Fruit fly (Drosophila melanogaster): ENCODE data around the gene Nulp1.

Nulp1 gene

DNA sequence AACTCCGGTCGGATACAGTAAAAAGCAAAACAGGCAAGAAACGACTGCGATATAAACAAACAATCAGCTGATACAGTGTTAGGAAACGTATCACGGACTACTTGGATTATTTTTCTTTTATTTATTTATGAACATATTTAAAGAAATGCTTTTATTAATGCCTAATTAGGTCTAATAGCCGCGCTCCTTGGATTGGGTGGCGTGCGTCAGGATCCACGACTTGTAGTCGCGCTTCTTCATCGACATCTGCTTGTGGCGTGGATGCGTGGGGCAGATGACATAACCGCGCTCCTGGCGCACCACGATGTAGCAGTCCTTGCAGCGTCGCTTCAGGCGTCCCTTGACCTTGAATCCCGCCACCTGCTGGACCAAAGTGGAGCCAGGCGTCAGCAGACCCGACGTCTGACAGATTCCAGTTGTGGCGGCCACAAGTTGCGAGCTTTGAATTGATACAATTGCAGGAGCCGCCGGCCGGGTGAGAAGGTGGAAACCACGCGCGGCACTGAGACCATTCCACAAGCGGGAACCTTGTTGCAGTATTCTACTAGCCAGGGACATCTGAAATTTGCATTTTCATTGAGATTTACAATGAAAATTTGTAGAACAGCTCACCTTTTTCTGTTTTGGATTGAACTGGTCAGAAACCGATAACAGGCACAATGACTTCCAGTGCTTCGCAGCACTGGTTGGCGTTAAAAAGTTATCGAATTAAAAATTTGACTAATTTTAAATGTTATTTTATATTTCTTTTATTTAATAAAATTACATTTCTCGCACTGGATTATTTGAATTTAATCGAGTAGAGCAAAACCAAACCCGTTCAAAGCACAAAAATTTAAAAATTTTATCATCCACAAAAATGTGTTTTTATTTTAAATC lies 14.6 kb downstream of the Nulp1 start, which contains the start of the genes CG7550 and mRpL36:
Gene CG7550 (minus strand): TSS at position 51 of the 879 bp plus-strand sequence.
Gene mRpL36 (minus strand): TSS at position 652 of the 879 bp plus-strand sequence.
- no peak for TF ChIP-seq CG17801 (GFP tag; optimal IDR thresholded peaks at IDR 0.05; ENCODE audit: partially characterized antibody)

DNA sequence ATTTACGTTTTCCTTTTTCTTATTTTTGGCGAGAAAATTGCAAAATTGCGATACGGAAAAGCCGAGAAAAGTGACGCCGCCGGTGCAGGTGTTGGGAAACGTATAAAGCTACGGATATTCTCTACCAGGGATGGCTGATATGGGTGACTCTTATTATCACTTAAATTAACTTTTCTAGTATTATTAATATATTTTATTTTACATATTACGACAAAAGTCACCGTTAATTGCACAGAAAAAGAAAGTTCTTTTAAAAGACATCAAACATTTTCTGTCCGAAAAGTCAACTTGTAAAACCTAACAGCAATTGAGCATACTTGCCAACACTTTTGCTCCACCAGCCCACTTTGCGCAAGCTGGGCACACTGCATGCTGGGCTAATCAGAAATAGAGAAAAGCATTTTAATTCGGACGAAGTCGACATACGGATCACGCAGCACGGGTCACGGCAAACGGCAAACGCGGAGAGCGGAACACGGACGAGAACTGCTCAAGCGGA lies 17.6 kb downstream of the Nulp1 start, which contains the start of the genes Cds and Uba2:
Gene Cds (plus strand): TSS at position 51 of the 499 bp plus-strand sequence.
Gene Uba2 (minus strand): TSS at position 107 of the 499 bp plus-strand sequence.
- peak; percentile 96 for TF ChIP-seq CG17801 (GFP tag; optimal IDR thresholded peaks at IDR 0.05; ENCODE audit: partially characterized antibody)

DNA sequence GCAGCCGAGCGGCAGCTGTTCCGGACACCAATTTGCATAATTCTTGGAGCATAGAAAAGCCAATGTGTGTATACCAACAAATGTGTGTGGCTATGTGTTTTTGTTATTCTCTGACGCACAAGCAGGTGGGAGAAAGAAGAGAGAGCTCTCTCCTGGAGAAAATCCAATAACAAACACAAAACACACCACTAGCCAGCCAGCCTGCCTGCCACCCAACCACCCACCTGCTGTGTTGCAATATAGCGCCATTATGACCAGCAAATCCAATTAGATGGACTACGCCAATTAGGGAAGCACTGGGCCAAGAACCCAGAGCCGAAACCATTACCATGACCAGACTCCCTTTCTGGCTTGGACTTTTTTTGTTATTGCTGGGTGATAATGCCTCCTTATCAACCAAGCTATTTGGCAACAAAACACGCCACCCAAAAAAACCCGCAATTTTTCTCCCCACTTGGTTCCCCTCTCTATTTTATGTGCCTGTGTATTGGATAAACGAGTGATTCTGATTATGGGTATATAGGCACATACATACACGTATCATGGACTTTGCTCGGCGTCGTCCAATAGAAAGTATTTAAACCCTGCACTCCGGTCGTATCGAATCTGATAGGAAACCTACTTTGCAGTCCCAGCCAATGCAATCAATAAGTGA lies 18.4 kb downstream of the Nulp1 start:
- peak; percentile 27 for TF ChIP-seq CG17801 (GFP tag; optimal IDR thresholded peaks at IDR 0.05; ENCODE audit: partially characterized antibody)

DNA sequence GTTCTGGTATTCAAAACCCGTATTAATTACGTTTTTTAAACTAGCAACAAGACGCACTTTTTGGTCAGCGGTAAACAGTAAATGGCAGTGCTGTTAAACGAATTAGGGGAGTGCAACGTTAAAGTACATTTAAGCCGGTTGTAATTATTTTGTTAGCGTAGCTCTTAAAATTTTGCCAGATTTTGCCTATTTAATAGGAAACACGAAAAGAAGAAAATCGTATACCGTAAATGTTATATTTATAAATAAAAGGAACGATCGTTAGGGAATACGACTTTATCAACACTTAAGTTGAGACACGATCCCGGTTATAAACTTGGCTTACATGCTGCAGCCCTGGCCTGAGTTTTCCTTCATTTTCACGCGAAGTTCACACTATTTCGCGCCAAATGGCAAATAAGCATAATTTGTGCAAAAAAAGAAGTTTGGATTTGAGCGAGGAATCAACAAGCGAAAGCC lies 27.3 kb downstream of the Nulp1 start, which contains the start of the genes Setx and mus301:
Gene Setx (minus strand): TSS at position 51 of the 459 bp plus-strand sequence.
Gene mus301 (plus strand): TSS at position 361 of the 459 bp plus-strand sequence.
- TF ChIP-seq CG17801 (GFP tag; optimal IDR thresholded peaks at IDR 0.05; ENCODE audit: partially characterized antibody) = peak; percentile 64

DNA sequence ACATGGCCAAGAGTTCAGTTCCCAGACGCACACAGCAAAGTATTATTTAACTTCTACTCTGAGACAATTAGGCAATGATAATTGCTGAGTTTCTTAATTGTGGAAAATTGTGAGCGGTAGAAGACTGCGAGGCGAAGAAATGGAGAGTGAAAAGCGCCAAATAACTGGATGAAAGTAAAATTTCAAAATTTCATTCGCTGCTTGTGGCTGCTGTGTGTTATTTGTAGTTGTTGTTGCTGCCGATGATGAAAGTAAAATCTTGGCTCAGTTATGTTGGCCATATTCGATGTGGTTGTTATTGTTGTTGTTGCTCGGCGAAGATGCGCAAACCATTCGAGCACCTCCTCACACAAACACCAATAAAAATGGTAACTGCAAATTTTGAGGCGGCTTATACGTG lies 40.1 kb downstream of the Nulp1 start:
- no peak for TF ChIP-seq CG17801 (GFP tag; optimal IDR thresholded peaks at IDR 0.05; ENCODE audit: partially characterized antibody)

DNA sequence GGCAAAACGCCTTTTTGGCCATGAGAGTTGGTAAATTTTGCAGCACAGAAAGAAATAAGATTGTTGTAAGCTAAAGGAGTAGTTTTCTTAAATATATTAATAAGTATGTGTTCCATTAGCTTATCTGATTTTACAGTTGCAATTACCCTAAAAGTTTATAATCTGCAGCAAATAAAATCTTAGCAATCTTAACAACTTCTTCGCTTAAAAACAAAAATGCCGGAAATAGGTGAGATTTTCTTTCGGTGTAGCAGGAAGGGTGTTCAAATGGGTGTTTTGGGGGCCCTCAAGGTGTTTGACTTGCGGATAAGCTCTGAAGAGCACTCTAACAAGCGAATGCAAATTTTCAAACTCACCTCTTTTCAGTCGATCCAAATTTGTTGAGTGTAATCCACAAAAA lies 40.6 kb downstream of the Nulp1 start:
- TF ChIP-seq CG17801 (GFP tag; optimal IDR thresholded peaks at IDR 0.05; ENCODE audit: partially characterized antibody) = no peak

DNA sequence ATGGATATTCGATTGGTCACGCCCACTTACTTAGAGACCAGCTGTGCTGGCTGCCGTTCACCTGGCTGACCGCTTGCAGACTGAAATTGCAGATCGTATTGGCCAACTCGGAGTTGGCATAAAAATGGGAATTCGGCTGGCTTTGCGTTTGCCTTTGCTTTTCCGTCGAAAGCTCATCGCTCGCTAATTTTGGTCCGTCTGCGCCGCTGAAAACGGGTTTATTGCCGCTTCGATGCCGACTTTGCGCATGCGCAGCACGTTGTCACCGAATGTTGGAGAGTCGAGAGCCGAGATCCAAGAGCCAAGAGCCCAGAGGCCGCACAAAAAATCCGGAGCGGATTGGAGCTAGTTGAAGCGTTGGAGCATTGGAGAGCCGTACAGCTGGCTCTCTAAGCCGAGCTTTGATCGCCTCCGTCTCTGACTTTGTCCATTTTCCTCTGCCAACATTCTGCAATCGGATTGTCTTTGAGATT lies 41.6 kb downstream of the Nulp1 start, which contains the start of gene CG13676:
Gene CG13676 (minus strand): TSS at position 87 of the 473 bp plus-strand sequence.
- TF ChIP-seq CG17801 (GFP tag; optimal IDR thresholded peaks at IDR 0.05; ENCODE audit: partially characterized antibody) = no peak

DNA sequence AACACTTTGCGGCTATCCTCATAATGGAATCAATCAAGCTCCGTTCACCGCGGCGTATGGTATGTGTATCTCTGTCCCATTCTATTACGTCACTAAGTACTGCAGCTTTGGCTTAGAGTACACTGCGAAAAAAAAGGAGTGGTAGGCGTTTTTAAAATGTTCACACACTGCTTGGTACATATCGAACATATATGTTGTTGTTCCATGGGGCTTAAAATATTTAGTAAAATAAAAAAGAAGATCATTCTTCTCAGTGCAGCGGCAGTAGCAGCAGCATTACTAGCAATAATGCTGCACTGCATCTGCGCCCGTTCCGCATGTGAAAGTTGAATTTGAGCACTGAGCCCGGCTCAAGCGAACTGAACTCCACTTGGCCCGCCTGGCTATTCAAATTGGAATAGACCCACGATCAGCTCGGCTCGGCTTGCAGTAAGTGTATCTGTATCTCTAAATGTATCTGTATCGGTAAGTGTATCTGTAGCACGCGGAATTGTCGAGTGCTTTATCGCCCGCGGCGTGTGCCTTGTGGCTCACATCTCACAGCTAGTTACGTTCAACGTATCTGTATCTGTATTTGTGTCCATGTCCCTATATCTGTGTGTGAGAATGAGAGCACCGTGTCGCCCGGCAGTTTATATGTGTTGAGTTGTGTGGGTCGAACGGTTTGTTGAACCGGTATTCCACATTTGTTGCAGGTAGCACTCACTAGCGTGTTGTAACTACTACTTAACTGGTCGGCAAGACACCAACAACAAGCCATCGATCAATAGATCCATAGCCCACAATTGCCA lies 43.2 kb downstream of the Nulp1 start:
- TF ChIP-seq CG17801 (GFP tag; optimal IDR thresholded peaks at IDR 0.05; ENCODE audit: partially characterized antibody) = no peak

DNA sequence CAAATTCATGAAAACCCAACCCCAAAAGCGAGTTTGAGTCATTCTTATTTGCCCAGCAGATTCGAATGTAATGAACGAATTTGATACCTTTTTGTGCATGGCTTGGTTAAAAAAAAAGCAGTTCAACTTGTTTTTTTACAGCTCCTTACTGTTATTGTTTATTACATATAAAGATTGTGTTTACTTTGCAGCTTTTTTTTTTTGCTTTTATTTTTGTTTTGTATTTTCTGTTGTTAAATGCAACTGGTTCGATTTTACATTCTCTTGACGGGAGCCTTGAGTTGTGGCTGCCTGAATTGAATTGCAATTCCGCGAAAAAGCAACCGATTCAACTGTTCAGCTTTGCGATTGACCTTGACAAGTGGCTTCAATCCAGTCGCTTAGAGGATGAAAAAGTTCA lies 44.4 kb downstream of the Nulp1 start:
- TF ChIP-seq CG17801 (GFP tag; optimal IDR thresholded peaks at IDR 0.05; ENCODE audit: partially characterized antibody) = no peak

DNA sequence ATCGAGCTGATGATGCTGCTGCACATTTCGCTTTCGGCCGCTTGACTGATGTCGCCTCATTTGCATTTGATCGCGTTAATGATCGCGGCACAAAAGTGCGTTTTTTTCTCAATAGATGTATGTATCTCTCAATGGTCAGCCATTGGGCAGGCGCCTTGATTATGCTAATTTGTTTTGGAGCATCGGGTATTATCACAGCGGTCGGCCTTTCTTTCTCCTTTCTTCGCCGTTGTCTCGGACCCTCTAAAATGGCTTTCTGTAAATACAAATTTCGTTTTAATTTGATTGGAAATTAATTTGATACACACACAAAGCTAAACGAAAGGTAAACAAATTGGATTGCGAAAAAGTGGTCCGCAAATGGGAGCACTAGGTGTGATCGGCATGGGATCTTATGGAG lies 45.2 kb downstream of the Nulp1 start:
- no peak for TF ChIP-seq CG17801 (GFP tag; optimal IDR thresholded peaks at IDR 0.05; ENCODE audit: partially characterized antibody)

DNA sequence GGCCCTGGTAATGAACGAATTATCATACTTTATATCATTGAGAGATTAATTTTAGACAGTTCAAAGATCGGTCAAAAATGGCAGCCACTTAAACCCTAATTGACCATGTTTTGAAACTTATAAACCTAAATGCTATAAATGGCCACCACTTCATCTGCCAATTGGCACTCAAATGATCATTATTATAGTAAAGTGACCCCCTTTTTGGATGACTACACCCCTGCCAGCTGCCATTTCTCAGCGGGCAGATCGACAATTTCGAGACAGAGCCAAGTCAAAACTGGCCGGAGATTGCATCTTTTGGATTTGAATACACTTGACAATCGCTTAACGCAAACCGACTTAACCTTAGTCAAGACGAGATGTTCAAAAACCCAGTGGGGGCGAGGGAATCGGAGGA lies 46.0 kb downstream of the Nulp1 start:
- no peak for TF ChIP-seq CG17801 (GFP tag; optimal IDR thresholded peaks at IDR 0.05; ENCODE audit: partially characterized antibody)

DNA sequence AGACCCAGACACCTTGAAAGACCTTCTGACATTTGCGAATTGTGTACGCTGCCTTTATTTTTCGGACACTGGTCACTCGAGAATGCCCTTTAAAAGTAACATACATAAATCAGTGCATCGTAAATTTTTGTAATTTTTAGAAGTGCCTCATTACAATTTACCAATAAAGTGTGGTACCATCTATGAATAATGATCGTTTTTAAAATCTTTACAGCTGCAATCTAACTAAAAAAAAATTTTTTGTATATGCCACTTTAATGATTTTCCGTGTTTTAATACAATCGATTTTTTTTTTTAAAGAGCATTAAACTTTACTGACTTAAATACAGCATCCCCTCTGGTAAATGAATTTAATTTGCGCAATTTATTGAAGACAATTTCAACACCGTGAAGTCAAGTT lies 46.9 kb downstream of the Nulp1 start:
- no peak for TF ChIP-seq CG17801 (GFP tag; optimal IDR thresholded peaks at IDR 0.05; ENCODE audit: partially characterized antibody)

DNA sequence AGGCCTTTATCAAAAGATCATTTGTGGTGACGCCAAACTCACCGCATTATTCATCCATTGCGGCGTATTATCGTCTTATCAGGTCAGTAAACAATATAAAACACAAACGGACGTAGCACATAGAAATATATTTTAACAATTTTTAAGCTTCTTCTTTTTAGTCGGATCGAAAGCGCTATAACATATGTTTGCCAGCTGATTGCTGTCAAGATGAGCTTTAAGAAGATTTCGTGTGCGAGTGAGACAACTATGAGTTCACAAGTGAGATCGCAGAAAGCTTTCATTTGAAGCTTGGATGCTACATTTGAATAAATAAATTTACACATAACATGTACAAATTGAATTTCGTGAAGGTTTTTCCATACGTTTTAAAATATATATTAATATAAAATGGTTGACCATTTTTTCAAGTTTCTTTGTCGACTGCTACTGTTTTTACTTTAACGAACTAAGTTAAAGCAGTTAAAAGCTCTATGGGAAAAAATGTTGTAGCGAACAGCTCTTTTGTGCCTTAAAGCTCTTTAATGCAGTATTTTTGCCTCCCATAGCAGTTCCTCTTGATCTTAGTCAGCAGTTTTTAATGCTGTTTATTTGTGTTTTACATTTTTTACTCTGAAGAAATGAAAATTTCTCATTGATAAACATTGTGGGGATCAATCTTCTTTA lies 48.7 kb downstream of the Nulp1 start, which contains the start of gene CG42445:
Gene CG42445 (minus strand): TSS at position 186 of the 666 bp plus-strand sequence.
- peak; percentile 14 for TF ChIP-seq CG17801 (GFP tag; optimal IDR thresholded peaks at IDR 0.05; ENCODE audit: partially characterized antibody)
